Fruit fly (Drosophila melanogaster) whole organism, embryonic: ENCODE results near the gene CG3630.
A peak's percentile ranks its signal among the peaks of the same experiment; 100 is the strongest.

Experiments used
- BEAF-32 ChIP-seq: fragments of 200-800 bp; sonication (Bioruptor generic); optimal IDR thresholded peaks from 3 replicates; lab custom pipeline; 2017; ENCODE audit warnings: missing biosample characterization, missing genetic modification characterization, mild to moderate bottlenecking, moderate library complexity, missing genetic modification reagents
- Bdp1 ChIP-seq: fragments of 200-800 bp; sonication (Bioruptor generic); optimal IDR thresholded peaks from 3 replicates; lab custom pipeline; 2016; ENCODE audit warnings: missing biosample characterization, missing genetic modification characterization
- Blimp-1 ChIP-seq: fragments of 200-800 bp; sonication (Bioruptor generic); optimal IDR thresholded peaks from 3 replicates; lab custom pipeline; 2018; ENCODE audit warnings: missing biosample characterization, missing genetic modification characterization, mild to moderate bottlenecking, moderate library complexity, missing genetic modification reagents
- CG1024 ChIP-seq: fragments of 200-800 bp; sonication (Bioruptor generic); IDR thresholded peaks from 2 replicates; pipeline ENCODE4 v1.3.6; 2022; ENCODE audit warnings: missing biosample characterization, missing genetic modification characterization
- CG10959 ChIP-seq: fragments of 200-800 bp; sonication (Bioruptor generic); IDR thresholded peaks from 2 replicates; pipeline ENCODE4 v1.3.6; 2022; ENCODE audit warnings: missing biosample characterization, missing genetic modification characterization
- CG12942 ChIP-seq: fragments of 200-800 bp; sonication (Bioruptor generic); optimal IDR thresholded peaks from 3 replicates; lab custom pipeline; 2016; ENCODE audit warnings: missing biosample characterization, missing genetic modification characterization
- CG14441 ChIP-seq: fragments of 200-800 bp; sonication (Bioruptor generic); IDR thresholded peaks from 2 replicates; pipeline ENCODE4 v1.3.6; 2022; ENCODE audit warnings: missing biosample characterization, missing genetic modification characterization
- CG15696 ChIP-seq: fragments of 200-800 bp; sonication (Bioruptor generic); optimal IDR thresholded peaks from 2 replicates; lab custom pipeline; 2019; ENCODE audit warnings: missing biosample characterization, mild to moderate bottlenecking, missing genetic modification characterization, moderate library complexity
- CG17361 ChIP-seq: fragments of 200-800 bp; sonication (Bioruptor generic); IDR thresholded peaks from 3 replicates; pipeline ENCODE4 v1.3.6; 2022; ENCODE audit warnings: missing biosample characterization, missing genetic modification characterization
- CG1792 ChIP-seq: fragments of 200-800 bp; sonication (Bioruptor generic); optimal IDR thresholded peaks from 2 replicates; lab custom pipeline; 2016; ENCODE audit warnings: missing biosample characterization, missing genetic modification characterization
- CG18262 ChIP-seq: fragments of 200-800 bp; optimal IDR thresholded peaks from 3 replicates; lab custom pipeline; 2019; ENCODE audit warnings: missing biosample characterization, mild to moderate bottlenecking, missing genetic modification characterization, moderate library complexity
- CG2199 ChIP-seq: fragments of 200-800 bp; sonication (Bioruptor generic); IDR thresholded peaks from 3 replicates; pipeline ENCODE4 v1.3.6; 2022; ENCODE audit warnings: missing biosample characterization, missing genetic modification characterization
- CG2678 ChIP-seq: fragments of 200-800 bp; sonication (Bioruptor generic); optimal IDR thresholded peaks from 3 replicates; lab custom pipeline; 2019; ENCODE audit warnings: missing biosample characterization, mild to moderate bottlenecking, missing genetic modification characterization, moderate library complexity
- CG34422 ChIP-seq: fragments of 200-800 bp; sonication (Bioruptor generic); IDR thresholded peaks from 3 replicates; pipeline ENCODE4 v1.3.6; 2022; ENCODE audit warnings: missing biosample characterization, missing genetic modification characterization
- CG6689 ChIP-seq: fragments of 200-800 bp; sonication (Bioruptor generic); IDR thresholded peaks from 2 replicates; pipeline ENCODE4 v1.3.6; 2022; ENCODE audit warnings: missing biosample characterization, missing genetic modification characterization
- CG6765 ChIP-seq: fragments of 200-800 bp; sonication (Bioruptor generic); optimal IDR thresholded peaks from 3 replicates; lab custom pipeline; 2017; ENCODE audit warnings: missing biosample characterization, mild to moderate bottlenecking, missing genetic modification characterization
- CG7963 ChIP-seq: fragments of 200-800 bp; sonication (Bioruptor generic); IDR thresholded peaks from 3 replicates; pipeline ENCODE4 v1.3.6; 2022; ENCODE audit warnings: missing biosample characterization, missing genetic modification characterization; ENCODE audit not compliant: partially characterized antibody
- CG7987 ChIP-seq: fragments of 200-800 bp; sonication (Bioruptor generic); optimal IDR thresholded peaks from 2 replicates; lab custom pipeline; 2018; ENCODE audit warnings: missing biosample characterization, mild to moderate bottlenecking, missing genetic modification characterization, moderate library complexity
- CG8281 ChIP-seq: fragments of 200-800 bp; sonication (Bioruptor generic); optimal IDR thresholded peaks from 2 replicates; lab custom pipeline; 2018; ENCODE audit warnings: missing biosample characterization, mild to moderate bottlenecking, missing genetic modification characterization, moderate library complexity
- Fer1 ChIP-seq: fragments of 200-800 bp; sonication (Bioruptor generic); optimal IDR thresholded peaks from 2 replicates; lab custom pipeline; 2017; ENCODE audit warnings: missing biosample characterization, mild to moderate bottlenecking, missing genetic modification characterization
- MTF-1 ChIP-seq: fragments of 200-800 bp; sonication (Bioruptor generic); optimal IDR thresholded peaks from 2 replicates; lab custom pipeline; 2018; ENCODE audit warnings: missing biosample characterization, mild to moderate bottlenecking, missing genetic modification characterization, borderline replicate concordance
- Nf-YB ChIP-seq: fragments of 200-800 bp; sonication (Bioruptor generic); optimal IDR thresholded peaks from 3 replicates; lab custom pipeline; 2019; ENCODE audit warnings: missing biosample characterization, mild to moderate bottlenecking, missing genetic modification characterization, moderate library complexity
- Nf-YC ChIP-seq: fragments of 200-800 bp; optimal IDR thresholded peaks from 3 replicates; lab custom pipeline; 2019; ENCODE audit warnings: missing biosample characterization, mild to moderate bottlenecking, missing genetic modification characterization, moderate library complexity
- PHDP ChIP-seq: fragments of 200-800 bp; sonication (Bioruptor generic); optimal IDR thresholded peaks from 3 replicates; lab custom pipeline; 2018; ENCODE audit warnings: missing biosample characterization, mild to moderate bottlenecking, missing genetic modification characterization, moderate library complexity
- Rx ChIP-seq: fragments of 200-800 bp; sonication (Bioruptor generic); IDR thresholded peaks from 2 replicates; pipeline ENCODE4 v1.3.6; 2022; ENCODE audit warnings: missing biosample characterization, missing genetic modification characterization
- YL-1 ChIP-seq: fragments of 200-800 bp; sonication (Bioruptor generic); optimal IDR thresholded peaks from 3 replicates; lab custom pipeline; 2017; ENCODE audit warnings: missing biosample characterization, mild to moderate bottlenecking, missing genetic modification characterization
- abd-A ChIP-seq: fragments of 200-800 bp; sonication (Bioruptor generic); optimal IDR thresholded peaks from 3 replicates; lab custom pipeline; 2019; ENCODE audit warnings: missing biosample characterization, mild to moderate bottlenecking, missing genetic modification characterization, moderate library complexity
- aop ChIP-seq: fragments of 200-800 bp; sonication (Bioruptor generic); IDR thresholded peaks from 2 replicates; pipeline ENCODE4 v1.3.6; 2022; ENCODE audit warnings: missing biosample characterization, missing genetic modification characterization
- bab2 ChIP-seq: fragments of 200-800 bp; sonication (Bioruptor generic); optimal IDR thresholded peaks from 2 replicates; lab custom pipeline; 2016; ENCODE audit warnings: missing biosample characterization, missing genetic modification characterization
- bigmax ChIP-seq: fragments of 200-800 bp; sonication (Bioruptor generic); optimal IDR thresholded peaks from 2 replicates; lab custom pipeline; 2018; ENCODE audit warnings: missing biosample characterization, mild to moderate bottlenecking, missing genetic modification characterization
- chinmo ChIP-seq: fragments of 200-800 bp; sonication (Bioruptor generic); IDR thresholded peaks from 4 replicates; pipeline ENCODE4 v1.3.6; 2022; ENCODE audit warnings: missing biosample characterization, missing genetic modification characterization; ENCODE audit not compliant: partially characterized antibody
- emc ChIP-seq: fragments of 200-800 bp; sonication (Bioruptor generic); optimal IDR thresholded peaks from 2 replicates; lab custom pipeline; 2016; ENCODE audit warnings: missing biosample characterization, missing genetic modification characterization
- ems ChIP-seq: fragments of 200-800 bp; sonication (Bioruptor generic); optimal IDR thresholded peaks from 3 replicates; lab custom pipeline; 2016; ENCODE audit warnings: missing biosample characterization, missing genetic modification characterization
- fd64A ChIP-seq: fragments of 200-800 bp; sonication (Bioruptor generic); optimal IDR thresholded peaks from 3 replicates; lab custom pipeline; 2018; ENCODE audit warnings: missing biosample characterization, mild to moderate bottlenecking, missing genetic modification characterization
- ftz-f1 ChIP-seq: fragments of 200-800 bp; sonication (Bioruptor generic); optimal IDR thresholded peaks from 2 replicates; lab custom pipeline; 2016; ENCODE audit warnings: missing biosample characterization, missing genetic modification characterization
- fu2 ChIP-seq: fragments of 200-800 bp; sonication (Bioruptor generic); optimal IDR thresholded peaks from 2 replicates; lab custom pipeline; 2016; ENCODE audit warnings: missing biosample characterization, missing genetic modification characterization
- gcm2 ChIP-seq: fragments of 200-800 bp; sonication (Bioruptor generic); optimal IDR thresholded peaks from 2 replicates; lab custom pipeline; 2016; ENCODE audit warnings: missing biosample characterization, missing genetic modification characterization
- gsb ChIP-seq: fragments of 200-800 bp; sonication (Bioruptor generic); IDR thresholded peaks from 2 replicates; pipeline ENCODE4 v1.3.6; 2022; ENCODE audit warnings: missing biosample characterization, missing genetic modification characterization
- gsb-n ChIP-seq: fragments of 200-800 bp; sonication (Bioruptor generic); optimal IDR thresholded peaks from 3 replicates; lab custom pipeline; 2018; ENCODE audit warnings: missing biosample characterization, mild to moderate bottlenecking, missing genetic modification characterization
- hbn ChIP-seq: fragments of 200-800 bp; sonication (Bioruptor generic); IDR thresholded peaks from 2 replicates; pipeline ENCODE4 v1.3.6; 2022; ENCODE audit warnings: missing biosample characterization, missing genetic modification characterization; ENCODE audit not compliant: partially characterized antibody
- ind ChIP-seq: fragments of 200-800 bp; sonication (Bioruptor generic); optimal IDR thresholded peaks from 3 replicates; lab custom pipeline; 2016; ENCODE audit warnings: missing biosample characterization, missing genetic modification characterization
- kay ChIP-seq: fragments of 200-800 bp; sonication (Bioruptor generic); optimal IDR thresholded peaks from 2 replicates; lab custom pipeline; 2016; ENCODE audit warnings: missing biosample characterization, missing genetic modification characterization
- luna ChIP-seq: fragments of 200-800 bp; sonication (Bioruptor generic); optimal IDR thresholded peaks from 2 replicates; lab custom pipeline; 2016; ENCODE audit warnings: missing biosample characterization, missing genetic modification characterization
- odd ChIP-seq: fragments of 200-800 bp; sonication (Bioruptor generic); optimal IDR thresholded peaks from 2 replicates; lab custom pipeline; 2017; ENCODE audit warnings: missing biosample characterization, mild to moderate bottlenecking, missing genetic modification characterization
- otp ChIP-seq: fragments of 200-800 bp; sonication (Bioruptor generic); IDR thresholded peaks from 3 replicates; pipeline ENCODE4, ENCODE4 v1.3.6; 2022; ENCODE audit warnings: missing biosample characterization, missing genetic modification characterization
- p53 ChIP-seq: fragments of 200-800 bp; sonication (Bioruptor generic); optimal IDR thresholded peaks from 2 replicates; lab custom pipeline; 2016; ENCODE audit warnings: missing biosample characterization, missing genetic modification characterization
- phol ChIP-seq: fragments of 200-800 bp; sonication (Bioruptor generic); optimal IDR thresholded peaks from 3 replicates; lab custom pipeline; 2018; ENCODE audit warnings: missing biosample characterization, mild to moderate bottlenecking, missing genetic modification characterization, moderate library complexity
- pros ChIP-seq: fragments of 200-800 bp; sonication (Bioruptor generic); optimal IDR thresholded peaks from 3 replicates; lab custom pipeline; 2019; ENCODE audit warnings: missing biosample characterization, mild to moderate bottlenecking, missing genetic modification characterization, moderate library complexity
- sens-2 ChIP-seq: fragments of 200-800 bp; sonication (Bioruptor generic); IDR thresholded peaks from 2 replicates; pipeline ENCODE4 v1.3.6; 2022; ENCODE audit warnings: missing biosample characterization, missing genetic modification characterization
- trem ChIP-seq: fragments of 200-800 bp; optimal IDR thresholded peaks from 3 replicates; lab custom pipeline; 2019; ENCODE audit warnings: missing biosample characterization, mild to moderate bottlenecking, missing genetic modification characterization, moderate library complexity
- unc-4 ChIP-seq: fragments of 200-800 bp; sonication (Bioruptor generic); IDR thresholded peaks from 2 replicates; pipeline ENCODE4 v1.3.6; 2022; ENCODE audit warnings: missing biosample characterization, missing genetic modification characterization; ENCODE audit not compliant: partially characterized antibody
- vvl ChIP-seq: fragments of 200-800 bp; sonication (Bioruptor generic); IDR thresholded peaks from 2 replicates; pipeline ENCODE4 v1.3.6; 2022; ENCODE audit warnings: missing biosample characterization, missing genetic modification characterization

CG3630 gene

dm6 chrX:2140487-2140886 lies 21.5 kb upstream of the CG3630 start:
- TF ChIP-seq gcm2 (GFP tag; lab: Kevin White, UChicago) = no peak
- TF ChIP-seq sens-2 (GFP tag; lab: Robert Waterston, UW) = no peak
- no peak for TF ChIP-seq CG15696
- TF ChIP-seq p53 (GFP tag; lab: Kevin White, UChicago) = no peak
- TF ChIP-seq ftz-f1 = no peak
- TF ChIP-seq CG17361 (GFP tag; lab: Robert Waterston, UW) = no peak
- TF ChIP-seq phol (tag; lab: Kevin White, UChicago) = peak; percentile 24
- peak; percentile 86 for TF ChIP-seq abd-A (tag; lab: Kevin White, UChicago)
- no peak for TF ChIP-seq CG7987 (GFP tag; lab: Kevin White, UChicago)
- no peak for TF ChIP-seq CG34422 (GFP tag; lab: Robert Waterston, UW)
- no peak for TF ChIP-seq YL-1
- no peak for TF ChIP-seq CG12942 (GFP tag; lab: Kevin White, UChicago)
- TF ChIP-seq CG18262 (tag; lab: Kevin White, UChicago) = no peak
- TF ChIP-seq Blimp-1 (GFP tag; lab: Kevin White, UChicago) = no peak
- TF ChIP-seq CG2199 (GFP tag; lab: Robert Waterston, UW) = no peak
- no peak for TF ChIP-seq Bdp1 (GFP tag; lab: Kevin White, UChicago)
- no peak for TF ChIP-seq luna (GFP tag; lab: Kevin White, UChicago)
- no peak for TF ChIP-seq CG10959 (GFP tag; lab: Robert Waterston, UW)
- TF ChIP-seq otp (GFP tag; lab: Robert Waterston, UW) = 0 out of 3 replicates have a peak, but pooled peaks have one; percentile 41
- no peak for TF ChIP-seq ind (GFP tag; lab: Kevin White, UChicago)
- no peak for TF ChIP-seq CG1024 (GFP tag; lab: Robert Waterston, UW)
- TF ChIP-seq bigmax (GFP tag; lab: Kevin White, UChicago) = no peak
- TF ChIP-seq CG8281 (tag; lab: Kevin White, UChicago) = no peak
- TF ChIP-seq fu2 (GFP tag; lab: Kevin White, UChicago) = no peak
- no peak for TF ChIP-seq ems (GFP tag; lab: Kevin White, UChicago)
- TF ChIP-seq kay = no peak
- no peak for TF ChIP-seq gsb (GFP tag; lab: Robert Waterston, UW)
- no peak for TF ChIP-seq MTF-1 (GFP tag; lab: Kevin White, UChicago)
- TF ChIP-seq CG1792 (GFP tag; lab: Kevin White, UChicago) = no peak
- no peak for TF ChIP-seq unc-4 (GFP tag; lab: Robert Waterston, UW)
- no peak for TF ChIP-seq CG7963
- no peak for TF ChIP-seq CG2678
- TF ChIP-seq Fer1 = no peak
- no peak for TF ChIP-seq hbn (GFP tag; lab: Robert Waterston, UW)
- TF ChIP-seq pros = no peak
- TF ChIP-seq Rx (GFP tag; lab: Robert Waterston, UW) = no peak
- TF ChIP-seq CG6765 (GFP tag; lab: Kevin White, UChicago) = no peak
- no peak for TF ChIP-seq fd64A (GFP tag; lab: Kevin White, UChicago)
- no peak for TF ChIP-seq emc (GFP tag; lab: Kevin White, UChicago)
- no peak for TF ChIP-seq BEAF-32
- no peak for TF ChIP-seq gsb-n (tag; lab: Kevin White, UChicago)
- TF ChIP-seq chinmo (GFP tag; lab: Robert Waterston, UW) = no peak
- peak; percentile 98 for TF ChIP-seq Nf-YC (tag; lab: Kevin White, UChicago)
- no peak for TF ChIP-seq CG14441 (GFP tag; lab: Robert Waterston, UW)
- TF ChIP-seq PHDP (tag; lab: Kevin White, UChicago) = no peak
- no peak for TF ChIP-seq bab2 (GFP tag; lab: Kevin White, UChicago)
- TF ChIP-seq Nf-YB (GFP tag; lab: Kevin White, UChicago) = peak; percentile 98
- TF ChIP-seq odd (GFP tag; lab: Kevin White, UChicago) = no peak
- TF ChIP-seq CG6689 (GFP tag; lab: Robert Waterston, UW) = no peak
- TF ChIP-seq vvl (GFP tag; lab: Robert Waterston, UW) = peak; percentile 41; the same call in 1 of the 2 replicates
- TF ChIP-seq trem (tag; lab: Kevin White, UChicago) = no peak
- TF ChIP-seq aop (GFP tag; lab: Robert Waterston, UW) = peak; percentile 53; the same call in 1 of the 2 replicates
